Fruit fly (Drosophila melanogaster) S2 (cell line): ENCODE measurements around the gene CG5250.

Experiments used
- CG8478 ChIP-seq: fragments of >200 bp; optimal IDR thresholded peaks from 2 replicates; lab custom pipeline; 2018
- CTCF ChIP-seq, 2 experiments: fragments of >200 bp; optimal IDR thresholded peaks; 2 replicates each; lab custom pipeline; 2018

CG5250 gene

dm6 chr3R:19225446-19225955, 3.6 kb downstream of the CG5250 start:
- TF ChIP-seq CG8478 (lab: Kevin White, UChicago) (no peak), CTCF (optimal IDR thresholded peaks at IDR 0.05; lab: Kevin White, UChicago) (no peak)

dm6 chr3R:19223369-19223768, 5.7 kb downstream of the CG5250 start:
- TF ChIP-seq CG8478 (lab: Kevin White, UChicago) (no peak), CTCF (optimal IDR thresholded peaks at IDR 0.05; lab: Kevin White, UChicago) (no peak)

- TF ChIP-seq CTCF (optimal IDR thresholded peaks at IDR 0.05; lab: Kevin White, UChicago) (no peak), CG8478 (lab: Kevin White, UChicago) (no peak)
These were observed 7.7 kb downstream of the CG5250 start for dm6 chr3R:19221350-19221749.

- no peak for TF ChIP-seq CG8478 (lab: Kevin White, UChicago)
- no peak for TF ChIP-seq CTCF (optimal IDR thresholded peaks at IDR 0.05; lab: Kevin White, UChicago)
These were observed 16.4 kb downstream of the CG5250 start for dm6 chr3R:19212545-19213176.

- TF ChIP-seq CTCF (optimal IDR thresholded peaks at IDR 0.05; lab: Kevin White, UChicago) (no peak), CG8478 (lab: Kevin White, UChicago) (no peak)
These were observed 17.3 kb downstream of the CG5250 start, which contains the start of gene cry for dm6 chr3R:19211778-19212177. Gene cry (plus strand): TSS chr3R:19212154.

dm6 chr3R:19190020-19190419, 39.1 kb downstream of the CG5250 start:
- no peak for TF ChIP-seq CG8478 (lab: Kevin White, UChicago)
- TF ChIP-seq CTCF (optimal IDR thresholded peaks at IDR 0.05; lab: Kevin White, UChicago), result no peak

dm6 chr3R:19187717-19188149, 41.3 kb downstream of the CG5250 start:
- TF ChIP-seq CTCF (optimal IDR thresholded peaks at IDR 0.05; lab: Kevin White, UChicago) (no peak), CG8478 (lab: Kevin White, UChicago) (no peak)

dm6 chr3R:19182848-19183247, 46.2 kb downstream of the CG5250 start:
- TF ChIP-seq CG8478 (lab: Kevin White, UChicago) (no peak), CTCF (optimal IDR thresholded peaks at IDR 0.05; lab: Kevin White, UChicago) (no peak)

dm6 chr3R:19181214-19181613, 47.9 kb downstream of the CG5250 start:
- no peak for TF ChIP-seq CG8478 (lab: Kevin White, UChicago)
- no peak for TF ChIP-seq CTCF (optimal IDR thresholded peaks at IDR 0.05; lab: Kevin White, UChicago)

- TF ChIP-seq CTCF (optimal IDR thresholded peaks at IDR 0.05; lab: Kevin White, UChicago) (peak in 1 of 2 experiments; percentile 12), CG8478 (lab: Kevin White, UChicago) (no peak)
These were observed 48.7 kb downstream of the CG5250 start, which contains the start of the genes CG5555 and myd for dm6 chr3R:19180263-19180893. Gene CG5555 (minus strand): TSS chr3R:19180538. Gene myd (plus strand): TSS chr3R:19180659.
